Worm (Caenorhabditis elegans) whole organism, mixed stage, embryonic: Measurements from ENCODE around the gene atl-1.

Experiments used
- ceh-43 ChIP-seq: fragments of 200-800 bp; sonication (Bioruptor generic); optimal IDR thresholded peaks from 2 replicates; lab custom pipeline; 2018; ENCODE audit warnings: mild to moderate bottlenecking, missing genetic modification characterization, moderate library complexity, missing compliant biosample characterization
- lsy-2 ChIP-seq: fragments of 150-350 bp; optimal IDR thresholded peaks from 2 replicates; lab custom pipeline; 2014; ENCODE audit warnings: missing biosample characterization, missing genetic modification characterization

ce11 chrV:9625122-9625521, 20.3 kb downstream of the atl-1 start, which contains the start of gene idpc-4:
- no peak for TF ChIP-seq lsy-2 (tag; lab: Kevin White, UChicago)
- TF ChIP-seq ceh-43 (GFP tag; lab: Kevin White, UChicago), result no peak
